Worm (Caenorhabditis elegans): ENCODE data around the gene spds-1.

The spds-1 gene

DNA sequence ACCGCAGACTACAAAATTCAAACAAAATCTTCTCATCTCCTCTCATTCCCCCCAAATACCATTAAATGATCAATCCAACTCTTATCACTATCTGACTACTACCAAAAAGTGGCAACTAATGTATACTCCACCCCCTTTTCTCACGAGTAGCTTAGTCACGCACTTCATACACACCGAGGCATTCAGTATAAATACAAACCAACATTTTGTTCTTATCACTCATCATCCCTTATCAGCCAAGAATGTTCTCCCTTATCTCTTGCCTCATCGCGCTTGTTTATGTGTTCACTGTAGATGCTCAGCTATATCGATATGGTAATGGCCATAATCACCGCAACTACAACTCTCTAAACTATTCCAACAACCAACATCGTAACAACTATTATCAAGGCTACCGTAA, 16.7 kb downstream of the spds-1 start, which contains the start of gene Y46G5A.36:
Gene Y46G5A.36 (plus strand): TSS at position 243 of the 400 bp plus-strand sequence.
- TF ChIP-seq W03F9.2 (tag; optimal IDR thresholded peaks at IDR 0.05) (no peak), dao-5 (tag; optimal IDR thresholded peaks at IDR 0.05) (no peak), him-1 (tag; optimal IDR thresholded peaks at IDR 0.05) (no peak)

DNA sequence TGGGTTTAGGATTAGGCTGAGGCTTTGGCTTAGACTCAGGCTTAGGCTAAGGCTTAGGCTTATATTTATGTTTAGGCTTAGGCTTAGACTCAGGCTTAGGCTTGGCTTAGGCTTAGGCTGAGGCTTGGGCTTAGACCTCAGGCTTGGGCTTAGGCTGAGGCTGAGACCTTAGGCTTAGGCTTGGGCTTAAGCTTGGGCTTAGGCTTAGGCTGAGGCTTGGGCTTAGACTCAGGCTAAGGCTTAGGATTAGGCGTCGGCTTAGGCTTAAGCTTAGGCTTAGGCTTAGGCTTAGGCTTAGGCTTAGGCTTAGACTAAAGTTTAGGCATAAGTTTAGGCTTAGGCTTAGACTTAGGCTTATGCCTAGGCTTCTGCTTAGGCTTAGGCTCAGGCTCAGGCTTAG, 17.8 kb downstream of the spds-1 start:
- TF ChIP-seq dao-5 (tag; optimal IDR thresholded peaks at IDR 0.05) (no peak), him-1 (tag; optimal IDR thresholded peaks at IDR 0.05) (no peak), W03F9.2 (tag; optimal IDR thresholded peaks at IDR 0.05) (no peak)

DNA sequence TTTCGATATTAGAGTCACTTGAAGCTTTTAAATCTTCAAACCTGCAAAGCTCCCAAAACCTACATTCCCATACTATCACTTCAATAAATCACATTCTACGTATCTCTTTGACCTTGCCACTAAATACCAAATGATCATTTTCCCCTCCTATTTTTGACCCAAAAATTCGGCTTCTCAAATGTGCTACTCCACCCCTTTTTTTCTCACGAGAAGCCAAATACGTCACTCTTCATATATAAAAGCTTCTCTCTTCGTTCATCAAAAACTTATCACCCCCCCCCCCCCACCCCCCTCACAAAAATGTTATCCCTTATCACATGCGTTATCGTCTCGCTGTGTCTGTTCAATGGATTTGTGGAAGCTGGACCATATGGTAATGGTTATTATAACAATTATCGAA, 20.1 kb downstream of the spds-1 start, which contains the start of gene Y46G5A.38:
Gene Y46G5A.38 (plus strand): TSS at position 301 of the 400 bp plus-strand sequence.
- TF ChIP-seq dao-5 (tag; optimal IDR thresholded peaks at IDR 0.05) = no peak
- no peak for TF ChIP-seq W03F9.2 (tag; optimal IDR thresholded peaks at IDR 0.05)
- no peak for TF ChIP-seq him-1 (tag; optimal IDR thresholded peaks at IDR 0.05)

DNA sequence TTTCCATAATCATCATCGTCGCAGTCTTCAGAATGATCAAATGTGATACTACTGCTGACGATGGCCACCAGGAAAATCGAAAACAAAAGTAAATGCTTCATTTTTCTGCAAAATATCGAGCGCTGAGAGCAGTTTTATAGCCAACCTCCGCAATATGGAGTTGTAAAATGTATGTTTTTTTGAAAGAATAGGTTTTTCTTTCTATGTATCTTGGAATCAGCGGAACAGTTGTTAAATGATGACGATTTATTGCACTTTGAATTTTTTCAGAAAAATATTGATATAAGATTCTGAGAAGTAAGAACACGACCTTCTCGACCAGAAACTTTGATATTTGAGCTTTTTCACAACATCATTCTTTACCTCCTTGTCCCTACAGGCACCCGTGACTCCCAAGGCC, 22.2 kb downstream of the spds-1 start, which contains the start of gene Y46G5A.23:
Gene Y46G5A.23 (minus strand): TSS at position 101 of the 400 bp plus-strand sequence.
- no peak for TF ChIP-seq W03F9.2 (tag; optimal IDR thresholded peaks at IDR 0.05)
- no peak for TF ChIP-seq him-1 (tag; optimal IDR thresholded peaks at IDR 0.05)
- no peak for TF ChIP-seq dao-5 (tag; optimal IDR thresholded peaks at IDR 0.05)

DNA sequence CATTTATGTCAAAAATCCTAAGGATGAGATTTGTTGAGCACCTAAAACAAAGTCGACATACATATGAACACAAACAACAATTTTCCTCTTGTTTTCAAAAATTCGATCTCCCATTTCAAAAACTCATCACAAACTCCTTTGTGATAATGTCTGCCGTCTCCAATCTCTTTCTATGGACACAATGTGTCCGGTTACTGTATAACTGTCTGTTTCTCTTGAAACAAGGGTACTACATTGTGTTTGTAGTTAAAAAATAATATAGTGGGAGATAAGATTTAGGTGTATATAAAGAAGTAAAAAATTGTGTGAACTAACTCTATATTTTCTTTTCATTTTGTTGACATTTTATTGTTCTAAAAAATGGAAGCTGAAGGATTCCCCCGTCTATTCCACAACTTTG, 23.6 kb downstream of the spds-1 start, which contains the start of gene bcmo-1:
Gene bcmo-1 (plus strand): TSS at position 330 of the 400 bp plus-strand sequence.
- TF ChIP-seq him-1 (tag; optimal IDR thresholded peaks at IDR 0.05) (no peak), dao-5 (tag; optimal IDR thresholded peaks at IDR 0.05) (no peak), W03F9.2 (tag; optimal IDR thresholded peaks at IDR 0.05) (no peak)

DNA sequence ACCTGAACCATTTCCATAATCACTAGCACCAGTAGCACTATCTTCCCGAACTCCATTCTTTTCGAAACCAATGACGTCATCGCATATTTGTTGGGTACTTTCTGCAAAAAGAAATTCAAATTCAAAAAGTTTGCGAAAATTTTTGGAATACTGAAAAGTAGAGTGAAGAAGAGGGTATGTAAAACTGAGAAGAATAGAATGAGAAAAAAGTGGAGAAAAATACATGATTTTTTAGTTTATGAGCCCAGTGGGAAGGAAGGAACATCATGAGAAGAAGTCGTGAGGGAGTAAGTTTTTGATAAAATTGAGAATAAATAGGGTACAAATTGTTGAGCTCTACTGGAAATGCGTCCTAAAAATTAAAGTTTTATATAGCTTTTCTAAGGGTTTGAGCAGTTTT, 33.4 kb downstream of the spds-1 start, which contains the start of gene lgc-35:
Gene lgc-35 (minus strand): TSS at position 101 of the 400 bp plus-strand sequence.
- no peak for TF ChIP-seq dao-5 (tag; optimal IDR thresholded peaks at IDR 0.05)
- no peak for TF ChIP-seq W03F9.2 (tag; optimal IDR thresholded peaks at IDR 0.05)
- TF ChIP-seq him-1 (tag; optimal IDR thresholded peaks at IDR 0.05) = no peak

DNA sequence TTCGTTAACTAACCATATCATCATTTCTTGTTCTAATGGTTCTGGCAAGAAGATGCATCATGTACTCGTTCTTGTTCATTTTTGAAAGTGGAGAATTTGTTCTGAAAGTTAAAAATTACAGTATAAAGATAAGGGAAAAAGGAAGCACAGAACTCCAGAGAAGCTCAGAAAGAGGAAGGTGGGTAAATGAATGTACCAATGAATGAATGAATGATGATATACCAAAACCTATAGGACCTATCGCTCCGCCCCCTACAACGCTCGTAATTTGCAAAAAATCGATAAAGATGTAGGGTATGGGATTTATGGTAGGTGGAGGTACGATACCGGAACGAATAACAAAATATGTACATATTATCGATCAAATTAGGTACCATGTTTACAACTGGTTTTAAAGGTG, 41.0 kb downstream of the spds-1 start, which contains the start of gene pes-10:
Gene pes-10 (minus strand): TSS at position 101 of the 400 bp plus-strand sequence.
- TF ChIP-seq him-1 (tag; optimal IDR thresholded peaks at IDR 0.05) (no peak), dao-5 (tag; optimal IDR thresholded peaks at IDR 0.05) (no peak), W03F9.2 (tag; optimal IDR thresholded peaks at IDR 0.05) (no peak)

DNA sequence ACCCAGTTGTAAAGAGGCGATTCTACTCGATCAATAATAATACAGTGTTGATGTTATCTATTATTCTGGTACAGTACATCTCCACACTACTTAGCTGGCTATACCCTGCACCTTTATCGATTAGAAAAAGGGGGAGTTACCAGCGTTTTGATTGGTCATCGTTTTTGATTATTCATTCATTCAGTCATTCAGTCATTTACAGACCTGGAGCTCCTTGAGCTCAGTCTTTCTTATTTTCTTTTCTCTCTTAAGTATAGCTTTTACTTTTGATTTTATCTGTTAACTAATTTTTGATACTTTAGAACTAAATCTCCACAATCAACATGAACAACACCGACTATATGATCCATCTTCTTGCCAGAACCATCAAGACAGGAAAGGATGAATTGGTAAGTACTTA, 43.4 kb downstream of the spds-1 start, which contains the start of gene Y46G5A.28:
Gene Y46G5A.28 (plus strand): TSS at position 301 of the 400 bp plus-strand sequence.
- no peak for TF ChIP-seq W03F9.2 (tag; optimal IDR thresholded peaks at IDR 0.05)
- no peak for TF ChIP-seq dao-5 (tag; optimal IDR thresholded peaks at IDR 0.05)
- TF ChIP-seq him-1 (tag; optimal IDR thresholded peaks at IDR 0.05) = no peak

DNA sequence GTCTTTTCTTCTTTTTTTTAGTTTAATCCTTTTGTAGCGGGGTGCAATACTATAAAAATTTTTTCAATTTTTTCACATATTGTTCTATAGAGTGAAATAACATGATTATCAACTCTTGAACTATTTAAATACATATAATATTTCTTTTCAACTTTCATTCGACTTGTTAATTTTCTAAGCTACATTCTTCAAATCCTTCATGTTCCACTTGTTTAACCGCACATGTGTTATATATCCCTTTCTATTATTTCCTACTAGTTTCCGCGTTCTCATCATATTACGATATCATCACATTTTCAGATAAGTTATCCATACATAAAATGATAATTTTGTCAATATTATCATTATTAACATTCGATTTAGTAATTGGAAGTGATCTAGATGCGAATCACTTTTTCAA, 49.2 kb downstream of the spds-1 start, which contains the start of gene Y46G5A.29:
Gene Y46G5A.29 (plus strand): TSS at position 301 of the 400 bp plus-strand sequence.
- TF ChIP-seq W03F9.2 (tag; optimal IDR thresholded peaks at IDR 0.05) (no peak), him-1 (tag; optimal IDR thresholded peaks at IDR 0.05) (no peak), dao-5 (tag; optimal IDR thresholded peaks at IDR 0.05) (no peak)

Measured in whole organism, L4/young adult.